Worm (Caenorhabditis elegans) whole organism, midembryonic: ENCODE data around the gene msp-65.
"Not testable (repeated sequence)": the region's sequence is repeated elsewhere in the genome, so short reads cannot be mapped to it uniquely, and the experiment has no call there.

Source experiments
- T22C8.4 ChIP-seq: fragments of 200-800 bp; sonication (Bioruptor generic); IDR thresholded peaks from 2 replicates; pipeline ENCODE4 v1.3.6; 2022; ENCODE audit warnings: missing genetic modification characterization, missing compliant biosample characterization
- cog-1 ChIP-seq: sonication (generic microtip); optimal IDR thresholded peaks from 2 replicates; lab custom pipeline; 2016; ENCODE audit warnings: missing genetic modification characterization, missing compliant biosample characterization
- flt-1 ChIP-seq: fragments of 200-800 bp; sonication (Bioruptor generic); IDR thresholded peaks from 2 replicates; pipeline ENCODE4 v1.3.6; 2022; ENCODE audit warnings: missing genetic modification characterization, missing compliant biosample characterization
- klf-2 ChIP-seq: fragments of 200-800 bp; sonication (Bioruptor generic); conservative IDR thresholded peaks from 2 replicates; pipeline ENCODE4 v1.3.6; 2022; ENCODE audit warnings: missing genetic modification reagents, missing genetic modification characterization, missing compliant biosample characterization
- med-1 ChIP-seq: sonication (generic microtip); optimal IDR thresholded peaks from 2 replicates; lab custom pipeline; 2017; ENCODE audit warnings: missing genetic modification characterization, mild to moderate bottlenecking, missing compliant biosample characterization, antibody characterized with exemption, missing genetic modification reagents; ENCODE audit not compliant: insufficient read depth
- ref-1 ChIP-seq: fragments of 200-800 bp; sonication (Bioruptor generic); conservative IDR thresholded peaks from 2 replicates; pipeline ENCODE4 v1.3.6; 2022; ENCODE audit warnings: missing genetic modification reagents, missing genetic modification characterization, missing compliant biosample characterization
- tab-1 ChIP-seq: fragments of 200-800 bp; sonication (Bioruptor generic); IDR thresholded peaks from 2 replicates; pipeline ENCODE4 v1.3.6; 2022; ENCODE audit warnings: missing genetic modification characterization, missing compliant biosample characterization
- ztf-23 ChIP-seq: fragments of 200-800 bp; sonication (Bioruptor generic); IDR thresholded peaks from 2 replicates; pipeline ENCODE4 v1.3.6; 2022; ENCODE audit warnings: missing genetic modification reagents, missing genetic modification characterization, missing compliant biosample characterization
- ztf-29 ChIP-seq: fragments of 200-800 bp; sonication (Bioruptor generic); IDR thresholded peaks from 2 replicates; pipeline ENCODE4 v1.3.6; 2022; ENCODE audit warnings: missing genetic modification reagents, missing genetic modification characterization, missing compliant biosample characterization

The msp-65 gene

DNA sequence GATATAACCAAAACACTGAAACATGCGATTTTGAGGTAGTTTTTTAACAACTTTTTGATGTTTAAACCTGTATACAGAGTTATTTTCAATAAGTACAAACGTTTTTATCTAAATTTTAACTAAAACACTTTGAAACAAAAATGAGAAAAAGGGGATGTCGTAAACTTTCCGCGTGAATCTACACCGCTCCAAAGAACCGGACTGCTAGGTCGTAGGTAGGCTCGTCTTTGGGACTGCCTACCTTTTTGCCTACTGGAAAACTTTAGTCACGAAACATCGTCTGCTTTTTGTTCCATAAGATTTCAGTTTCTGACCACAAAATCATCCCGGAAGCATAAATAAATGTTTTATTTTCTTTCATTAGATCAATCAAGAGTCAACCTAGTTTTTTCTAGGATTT, 25.1 kb upstream of the msp-65 start:
- no peak for TF ChIP-seq flt-1 (GFP tag; lab: Robert Waterston, UW)
- TF ChIP-seq klf-2 = no peak
- no peak for TF ChIP-seq cog-1
- no peak for TF ChIP-seq ztf-29 (GFP tag; lab: Robert Waterston, UW)

- no peak for TF ChIP-seq med-1 (GFP tag; lab: Kevin White, UChicago)
- no peak for TF ChIP-seq flt-1 (GFP tag; lab: Robert Waterston, UW)
- TF ChIP-seq ztf-23 (GFP tag; lab: Robert Waterston, UW) = no peak
Measured at ce11 chrIV:5294467-5294866, 21.9 kb upstream of the msp-65 start.

ce11 chrIV:5295240-5295639, 21.1 kb upstream of the msp-65 start, which contains the start of gene msp-51:
msp-51 (minus strand) TSS chrIV:5295340.
- not testable (repeated sequence) for TF ChIP-seq flt-1 (GFP tag; lab: Robert Waterston, UW); ztf-29 (GFP tag; lab: Robert Waterston, UW); klf-2

DNA sequence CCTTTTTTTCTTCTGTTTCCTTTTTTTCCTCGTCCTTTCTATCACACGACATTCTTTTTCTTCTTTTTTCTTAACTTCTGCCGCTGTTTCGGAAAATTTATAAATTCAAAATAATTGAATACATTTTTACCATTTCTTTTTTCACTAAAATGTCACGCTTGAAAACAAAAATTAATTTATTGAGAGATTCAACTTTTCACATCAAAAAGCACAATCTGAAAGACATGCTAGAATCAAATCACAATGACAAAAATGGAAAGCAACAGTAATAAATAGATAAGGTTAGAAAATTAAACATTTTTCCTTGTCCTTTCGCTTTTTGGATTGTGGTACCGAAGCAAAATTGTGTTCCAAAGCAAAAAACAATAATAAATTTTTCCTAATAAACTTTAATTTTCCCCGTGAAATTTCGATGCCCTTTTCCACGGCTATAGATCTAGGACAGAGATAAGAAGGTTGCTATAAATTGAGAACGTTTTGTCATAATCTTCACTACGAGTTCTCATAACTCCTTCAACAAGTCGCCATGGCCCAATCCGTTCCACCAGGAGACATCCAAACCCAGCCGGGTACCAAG, 18.8 kb upstream of the msp-65 start, which contains the start of the genes ZK354.6 and msp-113:
Gene ZK354.6, minus strand, starts transcription at position 101 of the 577 bp plus-strand sequence.
Gene msp-113, plus strand, starts transcription at position 527 of the 577 bp plus-strand sequence.
- no peak for TF ChIP-seq ztf-29 (GFP tag; lab: Robert Waterston, UW)
- TF ChIP-seq ref-1 (GFP tag; lab: Robert Waterston, UW) = no peak
- TF ChIP-seq ztf-23 (GFP tag; lab: Robert Waterston, UW) = no peak
- no peak for TF ChIP-seq cog-1
- TF ChIP-seq flt-1 (GFP tag; lab: Robert Waterston, UW) = no peak
- no peak for TF ChIP-seq tab-1 (GFP tag; lab: Robert Waterston, UW)

DNA sequence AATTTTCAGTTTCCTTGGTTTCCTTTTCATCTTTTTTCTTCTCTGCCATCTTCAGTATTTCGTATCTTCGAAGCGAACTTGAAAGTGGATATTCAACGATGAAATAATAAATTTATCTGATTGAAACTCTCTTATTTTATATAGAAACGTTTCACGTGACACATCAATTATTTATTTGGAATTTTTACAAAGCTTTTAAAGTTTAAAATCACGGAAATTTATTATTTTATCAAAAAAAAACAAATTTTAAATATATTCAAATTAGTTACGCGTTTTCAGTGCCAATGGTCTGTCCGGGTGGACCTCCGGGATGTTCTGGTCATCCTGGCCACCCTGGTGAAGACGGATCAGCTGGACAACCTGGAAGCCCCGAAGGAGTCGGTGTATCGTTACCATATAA, 13.3 kb upstream of the msp-65 start, which contains the start of gene ZK354.7:
Gene ZK354.7, minus strand, starts transcription at position 101 of the 400 bp plus-strand sequence.
- no peak for TF ChIP-seq ztf-23 (GFP tag; lab: Robert Waterston, UW)
- TF ChIP-seq ztf-29 (GFP tag; lab: Robert Waterston, UW) = no peak

DNA sequence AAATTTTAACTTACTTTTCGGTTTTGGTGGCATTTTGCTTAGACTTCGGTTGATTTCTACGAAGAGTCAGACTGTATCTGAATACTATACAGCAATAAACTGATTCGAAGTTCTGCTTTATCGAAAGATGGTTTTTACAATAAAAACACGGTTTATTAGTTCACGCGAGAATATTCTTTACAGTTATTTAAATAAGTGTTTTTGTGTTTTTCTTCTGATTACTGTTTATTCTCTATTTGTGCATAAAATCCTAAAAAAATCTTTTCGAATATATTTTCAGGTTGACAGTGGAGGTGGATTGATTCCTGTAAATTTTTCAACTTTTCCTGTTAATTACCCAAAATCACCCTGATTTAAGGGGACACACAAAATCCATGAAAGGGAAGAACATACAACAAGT, 10.3 kb upstream of the msp-65 start, which contains the start of gene ZK354.8:
Gene ZK354.8, minus strand, starts transcription at position 101 of the 400 bp plus-strand sequence.
- TF ChIP-seq ztf-23 (GFP tag; lab: Robert Waterston, UW) = no peak
- TF ChIP-seq ref-1 (GFP tag; lab: Robert Waterston, UW) = no peak
- no peak for TF ChIP-seq med-1 (GFP tag; lab: Kevin White, UChicago)
- no peak for TF ChIP-seq T22C8.4 (GFP tag; lab: Robert Waterston, UW)
- no peak for TF ChIP-seq cog-1
- TF ChIP-seq tab-1 (GFP tag; lab: Robert Waterston, UW) = no peak
- no peak for TF ChIP-seq klf-2
- no peak for TF ChIP-seq flt-1 (GFP tag; lab: Robert Waterston, UW)
- TF ChIP-seq ztf-29 (GFP tag; lab: Robert Waterston, UW) = no peak

ce11 chrIV:5308046-5308643, 8.2 kb upstream of the msp-65 start, which contains the start of the genes ZK354.9 and msp-58:
ZK354.9 (minus strand) TSS chrIV:5308146.
msp-58 (plus strand) TSS chrIV:5308593.
- TF ChIP-seq ref-1, flt-1, ztf-23 (GFP tag; lab: Robert Waterston, UW): not testable (repeated sequence)

DNA sequence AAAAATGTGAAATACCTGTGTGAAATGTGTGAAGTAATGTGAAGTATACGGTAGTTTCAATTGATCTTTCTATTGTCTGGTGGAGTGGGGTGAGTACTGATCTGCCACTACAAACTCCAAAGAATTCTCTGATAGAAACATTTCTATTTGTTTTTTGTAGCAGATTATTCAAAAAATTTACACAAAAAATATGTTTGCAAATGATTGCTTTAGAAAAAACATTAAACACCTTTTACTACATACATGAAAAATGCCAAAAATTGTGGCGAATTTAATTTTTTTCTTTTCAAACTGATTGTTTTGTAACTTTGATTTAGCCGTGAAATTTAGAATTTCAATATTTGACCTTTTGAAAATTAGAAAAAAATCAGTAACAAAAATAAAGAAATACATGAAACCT, 6.6 kb upstream of the msp-65 start, which contains the start of gene ZK354.3:
Gene ZK354.3, plus strand, starts transcription at position 301 of the 400 bp plus-strand sequence.
- no peak for TF ChIP-seq ztf-29 (GFP tag; lab: Robert Waterston, UW)
- no peak for TF ChIP-seq flt-1 (GFP tag; lab: Robert Waterston, UW)
- TF ChIP-seq klf-2 = no peak
- no peak for TF ChIP-seq ref-1 (GFP tag; lab: Robert Waterston, UW)
- TF ChIP-seq cog-1 = no peak
- TF ChIP-seq med-1 (GFP tag; lab: Kevin White, UChicago) = no peak
- TF ChIP-seq T22C8.4 (GFP tag; lab: Robert Waterston, UW) = no peak
- TF ChIP-seq ztf-23 (GFP tag; lab: Robert Waterston, UW) = no peak
- TF ChIP-seq tab-1 (GFP tag; lab: Robert Waterston, UW) = no peak

ce11 chrIV:5313011-5313410, 3.3 kb upstream of the msp-65 start, which contains the start of the genes msp-59 and ZK354.2:
msp-59 (minus strand) TSS chrIV:5313111.
ZK354.2 (plus strand) TSS chrIV:5313405.
- TF ChIP-seq cog-1; ztf-23 (GFP tag; lab: Robert Waterston, UW); T22C8.4 (GFP tag; lab: Robert Waterston, UW): not testable (repeated sequence)

ce11 chrIV:5317106-5317505, 783 bp downstream of the msp-65 start:
- no peak for TF ChIP-seq ref-1 (GFP tag; lab: Robert Waterston, UW)
- TF ChIP-seq ztf-29 (GFP tag; lab: Robert Waterston, UW) = no peak
- TF ChIP-seq cog-1 = no peak
- no peak for TF ChIP-seq ztf-23 (GFP tag; lab: Robert Waterston, UW)
- TF ChIP-seq T22C8.4 (GFP tag; lab: Robert Waterston, UW) = no peak
- no peak for TF ChIP-seq klf-2
- TF ChIP-seq med-1 (GFP tag; lab: Kevin White, UChicago) = no peak
- TF ChIP-seq flt-1 (GFP tag; lab: Robert Waterston, UW) = no peak
- no peak for TF ChIP-seq tab-1 (GFP tag; lab: Robert Waterston, UW)
